Worm (Caenorhabditis elegans): ENCODE measurements around the gene pst-1.

The pst-1 gene

ce11 chrV:5943167-5943566 is at the start of gene pst-1:
TSS of gene pst-1 (plus strand) at chrV:5943467.
- TF ChIP-seq T26A5.8 (tag; optimal IDR thresholded peaks at IDR 0.05) = no peak
- TF ChIP-seq rec-8 (tag; optimal IDR thresholded peaks at IDR 0.05) = no peak
- no peak for TF ChIP-seq tbp1 (GFP tag; optimal IDR thresholded peaks at IDR 0.05)
- TF ChIP-seq ceh-91 (GFP tag; IDR thresholded peaks at IDR 0.05) = no peak
- no peak for TF ChIP-seq pha-4 (tag; optimal IDR thresholded peaks at IDR 0.05)
- TF ChIP-seq F49E8.2 (tag; optimal IDR thresholded peaks at IDR 0.05; ENCODE audit: insufficient read depth) = no peak
- no peak for TF ChIP-seq dox-1 (GFP tag; IDR thresholded peaks at IDR 0.05)

ce11 chrV:5895021-5895420 is 48.2 kb upstream of the pst-1 start, which contains the start of gene grd-9:
TSS of gene grd-9 (plus strand) at chrV:5895321.
- no peak for TF ChIP-seq dpff-1 (tag; optimal IDR thresholded peaks at IDR 0.05)
- TF ChIP-seq D2030.7 (GFP tag; IDR thresholded peaks at IDR 0.05) = no peak
- no peak for TF ChIP-seq let-526 (GFP tag; IDR thresholded peaks at IDR 0.05)
- TF ChIP-seq attf-3 (GFP tag; conservative IDR thresholded peaks at IDR 0.05) = no peak
- no peak for TF ChIP-seq egl-44 (GFP tag; IDR thresholded peaks at IDR 0.05)
- TF ChIP-seq sptf-2 (GFP tag; optimal IDR thresholded peaks at IDR 0.05) = no peak
- TF ChIP-seq ZK185.1 (tag; optimal IDR thresholded peaks at IDR 0.05; ENCODE audit: poor library complexity, severe bottlenecking) = no peak
- no peak for TF ChIP-seq let-607 (tag; optimal IDR thresholded peaks at IDR 0.05)
- TF ChIP-seq zfh-2 (GFP tag; conservative IDR thresholded peaks at IDR 0.05) = no peak
- no peak for TF ChIP-seq snpc-1.3 (tag; optimal IDR thresholded peaks at IDR 0.05; ENCODE audit: insufficient read depth)
- no peak for TF ChIP-seq ceh-40 (GFP tag; IDR thresholded peaks at IDR 0.05)
- no peak for TF ChIP-seq F37B4.10 (GFP tag; IDR thresholded peaks at IDR 0.05)
- no peak for TF ChIP-seq hmg-20 (GFP tag; IDR thresholded peaks at IDR 0.05)
- no peak for TF ChIP-seq ceh-79 (tag; optimal IDR thresholded peaks at IDR 0.05)
- TF ChIP-seq die-1 (tag; optimal IDR thresholded peaks at IDR 0.05) = no peak
- TF ChIP-seq lsl-1 (GFP tag; optimal IDR thresholded peaks at IDR 0.05) = no peak
- TF ChIP-seq mes-4 (tag; optimal IDR thresholded peaks at IDR 0.05) = no peak
- TF ChIP-seq lir-1 (GFP tag; conservative IDR thresholded peaks at IDR 0.05) = no peak

- TF ChIP-seq nhr-120 (GFP tag; IDR thresholded peaks at IDR 0.05) = no peak
- no peak for TF ChIP-seq nhr-80 (tag; optimal IDR thresholded peaks at IDR 0.05)
- no peak for TF ChIP-seq snpc-4 (GFP tag; optimal IDR thresholded peaks at IDR 0.05)
- TF ChIP-seq snpc-4 (tag; optimal IDR thresholded peaks at IDR 0.05) = no peak
- TF ChIP-seq attf-3 (GFP tag; conservative IDR thresholded peaks at IDR 0.05) = no peak
- no peak for TF ChIP-seq nhr-90 (tag; optimal IDR thresholded peaks at IDR 0.05)
- TF ChIP-seq ztf-25 (GFP tag; IDR thresholded peaks at IDR 0.05) = no peak
- no peak for TF ChIP-seq ztf-28 (GFP tag; IDR thresholded peaks at IDR 0.05)
Measured at ce11 chrV:5899940-5900339, 43.3 kb upstream of the pst-1 start, which contains the start of gene srd-16. TSS of gene srd-16 (minus strand) at chrV:5900040.

ce11 chrV:5901833-5902232 is 41.4 kb upstream of the pst-1 start, which contains the start of gene C04E6.5:
TSS of gene C04E6.5 (plus strand) at chrV:5902133.
- no peak for TF ChIP-seq lsl-1 (GFP tag; optimal IDR thresholded peaks at IDR 0.05)
- no peak for TF ChIP-seq tbp1 (GFP tag; optimal IDR thresholded peaks at IDR 0.05)
- TF ChIP-seq ekl-4 (GFP tag; IDR thresholded peaks at IDR 0.05) = no peak
- no peak for TF ChIP-seq nfya-1 (tag; optimal IDR thresholded peaks at IDR 0.05; ENCODE audit: borderline replicate concordance, insufficient read depth)
- TF ChIP-seq C17E4.6 (GFP tag; IDR thresholded peaks at IDR 0.05) = no peak
- no peak for TF ChIP-seq D2030.7 (GFP tag; IDR thresholded peaks at IDR 0.05)
- no peak for TF ChIP-seq bed-2 (GFP tag; IDR thresholded peaks at IDR 0.05)

All from whole organism, young adult.